Worm (Caenorhabditis elegans) whole organism, young adult: ENCODE measurements around the gene lmbr-1.
"Not testable (repeated sequence)": the region's sequence is repeated elsewhere in the genome, so short reads cannot be mapped to it uniquely, and the experiment has no call there.

ENCODE experiments used
- B0261.1 ChIP-seq: sonication (generic microtip); optimal IDR thresholded peaks from 2 replicates; lab custom pipeline; 2016; ENCODE audit warnings: mild to moderate bottlenecking, missing genetic modification characterization, moderate library complexity, missing compliant biosample characterization
- B0336.3 ChIP-seq: fragments of 200-800 bp; sonication (Bioruptor generic); IDR thresholded peaks from 2 replicates; pipeline ENCODE4 v1.3.6; 2022; ENCODE audit warnings: missing genetic modification characterization, missing compliant biosample characterization
- D2030.7 ChIP-seq: fragments of 200-800 bp; sonication (Bioruptor generic); IDR thresholded peaks from 2 replicates; pipeline ENCODE4 v1.3.6; 2022; ENCODE audit warnings: missing genetic modification reagents, missing genetic modification characterization, missing compliant biosample characterization
- F10E7.11 ChIP-seq: sonication (generic microtip); optimal IDR thresholded peaks from 2 replicates; lab custom pipeline; 2017; ENCODE audit warnings: mild to moderate bottlenecking, missing genetic modification characterization, moderate library complexity, missing compliant biosample characterization
- F33H1.4 ChIP-seq: fragments of 200-800 bp; sonication (Bioruptor generic); IDR thresholded peaks from 2 replicates; pipeline ENCODE4 v1.3.6; 2022; ENCODE audit warnings: missing genetic modification reagents, missing genetic modification characterization, missing compliant biosample characterization
- F39B2.1 ChIP-seq: fragments of 200-800 bp; sonication (Bioruptor generic); IDR thresholded peaks from 2 replicates; pipeline ENCODE4 v1.3.6; 2022; ENCODE audit warnings: missing genetic modification reagents, missing genetic modification characterization, missing compliant biosample characterization
- Y79H2A.3 ChIP-seq: fragments of 200-800 bp; sonication (Bioruptor generic); conservative IDR thresholded peaks from 2 replicates; pipeline ENCODE4 v1.3.6; 2022; ENCODE audit warnings: missing genetic modification reagents, missing genetic modification characterization, missing compliant biosample characterization
- ZK185.1 ChIP-seq: sonication (generic microtip); optimal IDR thresholded peaks from 2 replicates; lab custom pipeline; 2016; ENCODE audit warnings: mild to moderate bottlenecking, missing genetic modification characterization, missing compliant biosample characterization; ENCODE audit not compliant: poor library complexity, severe bottlenecking
- aptf-3 ChIP-seq: fragments of 200-800 bp; sonication (Bioruptor generic); IDR thresholded peaks from 2 replicates; pipeline ENCODE4 v1.3.6; 2022; ENCODE audit warnings: missing genetic modification characterization, missing compliant biosample characterization
- attf-5 ChIP-seq: fragments of 200-800 bp; sonication (Bioruptor generic); optimal IDR thresholded peaks from 2 replicates; lab custom pipeline; 2018; ENCODE audit warnings: mild to moderate bottlenecking, missing genetic modification characterization, missing compliant biosample characterization
- ceh-40 ChIP-seq: fragments of 200-800 bp; sonication (Bioruptor generic); IDR thresholded peaks from 2 replicates; pipeline ENCODE4 v1.3.6; 2022; ENCODE audit warnings: missing genetic modification characterization, missing compliant biosample characterization
- ceh-58 ChIP-seq: fragments of 200-800 bp; sonication (Bioruptor generic); IDR thresholded peaks from 2 replicates; pipeline ENCODE4 v1.3.6; 2022; ENCODE audit warnings: missing genetic modification characterization, missing compliant biosample characterization
- ceh-79 ChIP-seq: sonication (generic microtip); optimal IDR thresholded peaks from 2 replicates; lab custom pipeline; 2017; ENCODE audit warnings: mild to moderate bottlenecking, missing genetic modification characterization, missing compliant biosample characterization
- dox-1 ChIP-seq: fragments of 200-800 bp; sonication (Bioruptor generic); IDR thresholded peaks from 2 replicates; pipeline ENCODE4 v1.3.6; 2022; ENCODE audit warnings: missing genetic modification reagents, missing genetic modification characterization, missing compliant biosample characterization
- egrh-3 ChIP-seq: fragments of 200-800 bp; sonication (Bioruptor generic); IDR thresholded peaks from 2 replicates; pipeline ENCODE4 v1.3.6; 2022; ENCODE audit warnings: missing genetic modification reagents, missing genetic modification characterization, missing compliant biosample characterization
- ekl-4 ChIP-seq: fragments of 200-800 bp; sonication (Bioruptor generic); IDR thresholded peaks from 2 replicates; pipeline ENCODE4 v1.3.6; 2022; ENCODE audit warnings: missing genetic modification reagents, missing genetic modification characterization, missing compliant biosample characterization
- him-1 ChIP-seq: sonication (generic microtip); optimal IDR thresholded peaks from 2 replicates; lab custom pipeline; 2016; ENCODE audit warnings: missing genotype, missing genetic modification reagents, missing genetic modification characterization, missing compliant biosample characterization
- hsf-1 ChIP-seq: fragments of 200-800 bp; sonication (Bioruptor generic); IDR thresholded peaks from 2 replicates; pipeline ENCODE4 v1.3.6; 2022; ENCODE audit warnings: missing genetic modification reagents, missing genetic modification characterization, missing compliant biosample characterization
- let-607 ChIP-seq, 2 experiments: fragments of 200-800 bp in 1 of 2; sonication (Bioruptor generic) in 1 of 2; sonication (generic microtip) in 1 of 2; optimal IDR thresholded peaks; 2 replicates each; lab custom pipeline; 2016 to 2018; ENCODE audit warnings: mild to moderate bottlenecking in 2 of 2, missing compliant biosample characterization in 2 of 2, missing genetic modification characterization in 2 of 2, moderate library complexity in 2 of 2, missing genotype in 1 of 2
- lsl-1 ChIP-seq: fragments of 200-800 bp; sonication (Bioruptor generic); optimal IDR thresholded peaks from 2 replicates; lab custom pipeline; 2018; ENCODE audit warnings: mild to moderate bottlenecking, missing genetic modification characterization, moderate library complexity, missing compliant biosample characterization
- madf-6 ChIP-seq: fragments of 200-800 bp; sonication (Bioruptor generic); IDR thresholded peaks from 2 replicates; pipeline ENCODE4 v1.3.6; 2022; ENCODE audit warnings: missing genetic modification reagents, missing genetic modification characterization, missing compliant biosample characterization
- madf-8 ChIP-seq: fragments of 200-800 bp; sonication (Bioruptor generic); conservative IDR thresholded peaks from 2 replicates; pipeline ENCODE4 v1.3.6; 2022; ENCODE audit warnings: missing genetic modification reagents, missing genetic modification characterization, missing compliant biosample characterization
- mcd-1 ChIP-seq: fragments of 200-800 bp; sonication (Bioruptor generic); IDR thresholded peaks from 2 replicates; pipeline ENCODE4 v1.3.6; 2022; ENCODE audit warnings: missing genetic modification reagents, missing genetic modification characterization, missing compliant biosample characterization
- mes-4 ChIP-seq: sonication (generic microtip); optimal IDR thresholded peaks from 2 replicates; lab custom pipeline; 2016; ENCODE audit warnings: missing genotype, missing genetic modification characterization, missing compliant biosample characterization
- pbrm-1 ChIP-seq: fragments of 200-800 bp; sonication (Bioruptor generic); IDR thresholded peaks from 2 replicates; pipeline ENCODE4 v1.3.6; 2022; ENCODE audit warnings: missing genetic modification reagents, missing genetic modification characterization, missing compliant biosample characterization
- rcor-1 ChIP-seq: fragments of 200-800 bp; sonication (Bioruptor generic); IDR thresholded peaks from 2 replicates; pipeline ENCODE4 v1.3.6; 2022; ENCODE audit warnings: missing genetic modification reagents, missing genetic modification characterization, missing compliant biosample characterization
- sptf-2 ChIP-seq: fragments of 200-800 bp; sonication (Bioruptor generic); optimal IDR thresholded peaks from 2 replicates; lab custom pipeline; 2018; ENCODE audit warnings: mild to moderate bottlenecking, missing genetic modification characterization, missing compliant biosample characterization
- unc-62 ChIP-seq: fragments of 150-350 bp; optimal IDR thresholded peaks from 2 replicates; lab custom pipeline; 2014; ENCODE audit warnings: missing biosample characterization, missing genetic modification reagents, missing genetic modification characterization
- ztf-18 ChIP-seq: sonication (generic microtip); optimal IDR thresholded peaks from 2 replicates; lab custom pipeline; 2016; ENCODE audit warnings: missing genotype, mild to moderate bottlenecking, missing genetic modification characterization, missing compliant biosample characterization
- ztf-25 ChIP-seq: fragments of 200-800 bp; sonication (Bioruptor generic); IDR thresholded peaks from 2 replicates; pipeline ENCODE4 v1.3.6; 2022; ENCODE audit warnings: missing genetic modification reagents, missing genetic modification characterization, missing compliant biosample characterization

Gene lmbr-1

ce11 chrIII:8325574-8326513 lies 46.2 kb upstream of the lmbr-1 start, which contains the start of gene ZC262.13 (continued):
- peak in 1 of 2 experiments; percentile 42 for TF ChIP-seq let-607 (tag; optimal IDR thresholded peaks at IDR 0.05; lab: Kevin White, UChicago)
- peak; percentile 34; the same call in 1 of the 2 replicates for TF ChIP-seq B0336.3 (GFP tag; lab: Robert Waterston, UW)

ce11 chrIII:8331211-8331610 lies 40.8 kb upstream of the lmbr-1 start, which contains the start of gene iglr-2:
iglr-2 (minus strand) TSS chrIII:8331311.
- TF ChIP-seq ZK185.1 (tag; lab: Kevin White, UChicago) = no peak
- TF ChIP-seq unc-62 (GFP tag; lab: Kevin White, UChicago) = no peak
- TF ChIP-seq ekl-4 = no peak
- TF ChIP-seq sptf-2 (GFP tag; lab: Kevin White, UChicago) = no peak
- TF ChIP-seq ceh-79 (tag; lab: Kevin White, UChicago) = no peak
- TF ChIP-seq F33H1.4 = no peak

- TF ChIP-seq attf-5 (GFP tag; lab: Kevin White, UChicago) (peak; percentile 10), him-1 (tag; lab: Kevin White, UChicago) (peak; percentile 4), lsl-1 (GFP tag; lab: Kevin White, UChicago) (peak; percentile 65), Y79H2A.3 (GFP tag; lab: Robert Waterston, UW) (no peak)
Measured at ce11 chrIII:8331779-8332178, 40.3 kb upstream of the lmbr-1 start, which contains the start of the genes mrps-18A and ZC262.2. mrps-18A (minus strand) TSS chrIII:8331919. ZC262.2 (plus strand) TSS chrIII:8332062.

ce11 chrIII:8334432-8334831 lies 37.6 kb upstream of the lmbr-1 start, which contains the start of gene ZC262.4:
ZC262.4 (minus strand) TSS chrIII:8334532.
- no peak for TF ChIP-seq F10E7.11 (tag; lab: Kevin White, UChicago)
- TF ChIP-seq, all 124 proteins: peak for 0

ce11 chrIII:8335585-8335984 lies 36.5 kb upstream of the lmbr-1 start:
- TF ChIP-seq F33H1.4 = peak; percentile 30
- peak; percentile 91; the same call in 1 of the 2 replicates for TF ChIP-seq egrh-3 (GFP tag; lab: Robert Waterston, UW)

- TF ChIP-seq ztf-18 (tag; lab: Kevin White, UChicago); B0261.1; mes-4 (tag; lab: Kevin White, UChicago): not testable (repeated sequence)
- TF ChIP-seq, all 124 proteins: peak for 0; not testable (repeated sequence) for 124
Measured at ce11 chrIII:8339372-8339771, 32.7 kb upstream of the lmbr-1 start, which contains the start of gene clc-28. clc-28 (minus strand) TSS chrIII:8339472.

ce11 chrIII:8344283-8344682 lies 27.8 kb upstream of the lmbr-1 start, which contains the start of gene ZC262.7:
ZC262.7 (minus strand) TSS chrIII:8344336.
- TF ChIP-seq madf-8 (0 out of 2 replicates have a peak, but pooled peaks have one; percentile 15), ceh-58 (0 out of 2 replicates have a peak, but pooled peaks have one; percentile 7), madf-6 (GFP tag; lab: Robert Waterston, UW) (peak; percentile 44), ceh-40 (peak; percentile 89), F39B2.1 (GFP tag; lab: Robert Waterston, UW) (peak; percentile 68; the same call in 1 of the 2 replicates), F33H1.4 (peak; percentile 35; the same call in 1 of the 2 replicates), mcd-1 (peak; percentile 23; the same call in 1 of the 2 replicates), aptf-3 (peak; percentile 85; the same call in 1 of the 2 replicates), egrh-3 (GFP tag; lab: Robert Waterston, UW) (peak; percentile 77), ekl-4 (peak; percentile 55; the same call in 1 of the 2 replicates), ztf-25 (peak; percentile 43; the same call in 1 of the 2 replicates), hsf-1 (GFP tag; lab: Robert Waterston, UW) (peak; percentile 99), dox-1 (GFP tag; lab: Robert Waterston, UW) (peak; percentile 98), rcor-1 (peak; percentile 52; the same call in 1 of the 2 replicates), pbrm-1 (GFP tag; lab: Robert Waterston, UW) (peak; percentile 88), D2030.7 (GFP tag; lab: Robert Waterston, UW) (peak; percentile 83)
